Worm (Caenorhabditis elegans): ENCODE data around the gene pmp-1.

pmp-1 gene

DNA sequence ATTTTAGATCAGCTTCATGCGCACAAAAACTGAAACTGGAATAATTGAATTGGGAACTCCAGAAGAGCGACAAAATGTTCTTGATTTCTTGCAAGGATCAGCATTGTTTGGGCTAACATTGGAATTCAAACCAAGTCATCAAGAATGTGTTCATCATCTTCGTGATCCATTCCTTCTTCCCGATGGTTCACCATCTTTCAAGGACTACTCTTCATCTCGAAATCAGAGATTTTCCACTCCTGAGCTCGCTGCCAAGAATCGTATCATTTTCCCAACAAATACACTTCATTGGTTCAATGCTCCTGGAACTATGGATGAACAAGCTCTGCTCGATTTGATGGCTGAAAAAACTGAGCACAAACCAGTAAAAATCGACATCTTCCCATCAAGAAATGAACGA, 17.2 kb upstream of the pmp-1 start:
- TF ChIP-seq unc-62 (GFP tag; optimal IDR thresholded peaks at IDR 0.05) (no peak), bed-3 (GFP tag; optimal IDR thresholded peaks at IDR 0.05) (no peak), tbx-8 (GFP tag; optimal IDR thresholded peaks at IDR 0.05) (no peak), sptf-1 (tag; optimal IDR thresholded peaks at IDR 0.05) (no peak), unc-120 (tag; optimal IDR thresholded peaks at IDR 0.05; ENCODE audit: poor library complexity, severe bottlenecking) (no peak), ceh-39 (tag; optimal IDR thresholded peaks at IDR 0.05) (no peak), lsy-2 (tag; optimal IDR thresholded peaks at IDR 0.05) (no peak), unc-39 (tag; optimal IDR thresholded peaks at IDR 0.05) (no peak), ham-2 (GFP tag; optimal IDR thresholded peaks at IDR 0.05) (no peak), blmp-1 (tag; optimal IDR thresholded peaks at IDR 0.05) (no peak), hlh-1 (tag; optimal IDR thresholded peaks at IDR 0.05) (no peak), flh-1 (GFP tag; optimal IDR thresholded peaks at IDR 0.05) (no peak)

DNA sequence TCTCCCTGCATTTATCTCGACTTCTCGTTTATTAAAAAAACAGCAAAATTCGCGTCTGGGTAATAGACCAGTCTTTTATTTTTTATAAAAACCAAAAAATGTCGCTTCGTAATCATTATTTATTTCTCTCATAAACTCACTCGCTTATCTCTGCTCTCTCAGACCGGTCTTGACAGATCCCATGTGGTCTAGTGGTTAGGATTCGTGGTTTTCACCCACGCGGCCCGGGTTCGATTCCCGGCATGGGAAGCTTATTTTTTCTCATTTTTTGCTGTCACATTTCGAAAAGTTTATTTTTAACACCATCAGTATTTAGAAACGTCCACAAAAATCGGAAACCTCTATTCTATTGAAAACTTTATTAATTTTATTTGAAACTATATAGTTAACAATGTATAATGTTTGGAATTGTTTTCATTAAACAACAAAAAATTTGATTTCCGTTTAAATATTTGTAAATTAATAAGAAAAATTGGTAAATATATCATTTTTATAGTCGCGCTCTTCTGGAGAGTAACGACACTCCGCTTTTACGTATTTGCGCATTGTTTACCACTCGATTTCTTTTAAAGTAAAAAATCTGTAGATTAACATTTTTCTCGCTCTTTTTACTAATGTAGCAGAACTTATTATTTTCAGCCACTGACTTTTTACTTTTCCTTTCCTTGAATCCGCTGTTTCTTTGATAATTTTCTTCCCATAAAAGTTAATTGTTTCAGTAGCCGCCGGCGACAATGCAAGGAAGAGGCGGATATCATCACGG, 14.6 kb upstream of the pmp-1 start, which contains the start of gene hrpl-1:
TSS of gene hrpl-1 (plus strand) at position 713 of the 763 bp plus-strand sequence.
- TF ChIP-seq ceh-39 (tag; optimal IDR thresholded peaks at IDR 0.05), result no peak
- no peak for TF ChIP-seq lin-13 (tag; optimal IDR thresholded peaks at IDR 0.05)
- TF ChIP-seq elt-3 (tag; optimal IDR thresholded peaks at IDR 0.05), result no peak
- no peak for TF ChIP-seq elt-1 (tag; optimal IDR thresholded peaks at IDR 0.05; ENCODE audit: borderline replicate concordance, insufficient read depth)
- peak; percentile 52 for TF ChIP-seq sem-2 (GFP tag; optimal IDR thresholded peaks at IDR 0.05)
- no peak for TF ChIP-seq flh-1 (GFP tag; optimal IDR thresholded peaks at IDR 0.05)
- TF ChIP-seq ceh-43 (GFP tag; optimal IDR thresholded peaks at IDR 0.05), result no peak
- peak; percentile 14 for TF ChIP-seq lin-32 (GFP tag; optimal IDR thresholded peaks at IDR 0.05)
- TF ChIP-seq zip-8 (tag; optimal IDR thresholded peaks at IDR 0.05), result no peak
- peak; percentile 28 for TF ChIP-seq tbx-8 (GFP tag; optimal IDR thresholded peaks at IDR 0.05)
- TF ChIP-seq sptf-1 (tag; optimal IDR thresholded peaks at IDR 0.05), result peak; percentile 76
- no peak for TF ChIP-seq nhr-12 (tag; optimal IDR thresholded peaks at IDR 0.05)
- no peak for TF ChIP-seq unc-62 (GFP tag; optimal IDR thresholded peaks at IDR 0.05)
- TF ChIP-seq mab-5 (tag; optimal IDR thresholded peaks at IDR 0.05), result no peak
- peak; percentile 73 for TF ChIP-seq M03D4.4 (tag; optimal IDR thresholded peaks at IDR 0.05)
- peak; percentile 26 for TF ChIP-seq lsy-2 (tag; optimal IDR thresholded peaks at IDR 0.05)
- no peak for TF ChIP-seq unc-120 (tag; optimal IDR thresholded peaks at IDR 0.05; ENCODE audit: poor library complexity, severe bottlenecking)
- peak; percentile 59 for TF ChIP-seq cnd-1 (tag; optimal IDR thresholded peaks at IDR 0.05)
- TF ChIP-seq bed-3 (GFP tag; optimal IDR thresholded peaks at IDR 0.05), result peak; percentile 11
- no peak for TF ChIP-seq drap-1 (GFP tag; optimal IDR thresholded peaks at IDR 0.05)
- peak; percentile 62 for TF ChIP-seq ceh-83 (GFP tag; optimal IDR thresholded peaks at IDR 0.05)

DNA sequence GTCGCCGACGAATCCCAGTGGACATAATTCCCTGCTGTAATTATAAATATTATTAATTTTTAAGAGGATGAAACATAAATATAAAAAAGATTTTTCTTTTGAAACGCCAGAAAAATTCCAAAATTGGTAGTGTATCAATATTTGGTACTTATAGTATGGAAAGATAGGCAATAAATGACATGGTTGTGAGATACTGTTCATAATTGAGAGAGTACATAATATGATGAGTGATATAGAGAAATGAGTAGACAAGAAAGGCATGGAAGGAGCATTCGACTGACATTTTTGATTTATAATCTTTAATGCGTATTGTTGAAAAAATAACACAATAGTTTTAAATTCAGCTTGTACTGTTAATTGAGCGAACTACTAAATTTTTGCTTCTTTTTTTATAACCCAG, 14.0 kb upstream of the pmp-1 start, which contains the start of gene C44B7.11:
TSS of gene C44B7.11 (minus strand) at position 34 of the 400 bp plus-strand sequence.
- no peak for TF ChIP-seq sem-2 (GFP tag; optimal IDR thresholded peaks at IDR 0.05)
- TF ChIP-seq unc-39 (tag; optimal IDR thresholded peaks at IDR 0.05), result no peak
- no peak for TF ChIP-seq nhr-12 (tag; optimal IDR thresholded peaks at IDR 0.05)
- TF ChIP-seq lin-13 (tag; optimal IDR thresholded peaks at IDR 0.05), result no peak
- TF ChIP-seq elt-3 (tag; optimal IDR thresholded peaks at IDR 0.05), result no peak
- TF ChIP-seq tbx-8 (GFP tag; optimal IDR thresholded peaks at IDR 0.05), result no peak
- TF ChIP-seq cnd-1 (tag; optimal IDR thresholded peaks at IDR 0.05), result no peak
- no peak for TF ChIP-seq flh-1 (GFP tag; optimal IDR thresholded peaks at IDR 0.05)
- TF ChIP-seq drap-1 (GFP tag; optimal IDR thresholded peaks at IDR 0.05), result no peak
- no peak for TF ChIP-seq ceh-43 (GFP tag; optimal IDR thresholded peaks at IDR 0.05)
- TF ChIP-seq snpc-4 (tag; optimal IDR thresholded peaks at IDR 0.05), result no peak
- TF ChIP-seq nhr-237 (tag; optimal IDR thresholded peaks at IDR 0.05), result no peak
- no peak for TF ChIP-seq unc-120 (tag; optimal IDR thresholded peaks at IDR 0.05; ENCODE audit: poor library complexity, severe bottlenecking)
- no peak for TF ChIP-seq pha-4 (tag; optimal IDR thresholded peaks at IDR 0.05)
- no peak for TF ChIP-seq ceh-83 (GFP tag; optimal IDR thresholded peaks at IDR 0.05)
- no peak for TF ChIP-seq ces-1 (GFP tag; optimal IDR thresholded peaks at IDR 0.05)
- TF ChIP-seq bed-3 (GFP tag; optimal IDR thresholded peaks at IDR 0.05), result no peak
- no peak for TF ChIP-seq nhr-2 (tag; optimal IDR thresholded peaks at IDR 0.05)
- no peak for TF ChIP-seq elt-1 (tag; optimal IDR thresholded peaks at IDR 0.05; ENCODE audit: borderline replicate concordance, insufficient read depth)
- no peak for TF ChIP-seq sptf-1 (tag; optimal IDR thresholded peaks at IDR 0.05)

DNA sequence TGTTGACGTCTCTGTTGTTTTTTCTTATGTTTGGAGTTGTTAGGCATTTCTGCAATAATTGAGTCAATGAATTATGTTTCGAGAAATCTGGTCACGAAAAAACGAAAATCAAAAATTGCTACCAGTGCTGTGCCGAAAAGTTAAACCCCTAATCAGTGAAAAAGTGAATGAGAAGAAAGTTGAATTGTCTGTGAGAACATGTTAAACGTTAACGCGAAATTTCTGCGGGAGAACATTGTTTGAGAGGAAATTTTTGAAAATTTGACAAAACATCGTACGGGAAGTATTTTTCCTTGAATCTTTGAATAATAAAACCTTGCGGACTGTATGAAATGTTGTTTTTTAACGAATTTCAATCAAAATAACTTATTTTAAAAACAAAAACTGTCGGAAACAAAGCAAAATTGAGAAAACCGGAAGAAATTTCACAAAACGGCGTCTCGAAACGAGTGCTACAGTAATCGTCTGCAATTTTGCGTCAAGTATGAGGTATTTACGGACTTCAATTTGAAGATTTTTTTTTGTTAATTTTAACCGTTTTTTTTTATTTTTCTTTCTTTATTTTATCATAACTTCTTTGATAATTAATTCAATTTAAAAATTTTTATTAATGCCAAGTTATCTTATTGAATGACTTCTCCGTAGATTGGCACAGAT, 10.2 kb upstream of the pmp-1 start, which contains the start of gene adal-1:
TSS of gene adal-1 (minus strand) at position 51 of the 657 bp plus-strand sequence.
- TF ChIP-seq lsy-2 (tag; optimal IDR thresholded peaks at IDR 0.05) (peak; percentile 61), mls-2 (tag; optimal IDR thresholded peaks at IDR 0.05) (no peak), elt-3 (tag; optimal IDR thresholded peaks at IDR 0.05) (no peak), tbx-8 (GFP tag; optimal IDR thresholded peaks at IDR 0.05) (no peak)

All from whole organism, mixed stage, embryonic.